Fruit fly (Drosophila melanogaster): ENCODE results near the gene CG1494.

The CG1494 gene

DNA sequence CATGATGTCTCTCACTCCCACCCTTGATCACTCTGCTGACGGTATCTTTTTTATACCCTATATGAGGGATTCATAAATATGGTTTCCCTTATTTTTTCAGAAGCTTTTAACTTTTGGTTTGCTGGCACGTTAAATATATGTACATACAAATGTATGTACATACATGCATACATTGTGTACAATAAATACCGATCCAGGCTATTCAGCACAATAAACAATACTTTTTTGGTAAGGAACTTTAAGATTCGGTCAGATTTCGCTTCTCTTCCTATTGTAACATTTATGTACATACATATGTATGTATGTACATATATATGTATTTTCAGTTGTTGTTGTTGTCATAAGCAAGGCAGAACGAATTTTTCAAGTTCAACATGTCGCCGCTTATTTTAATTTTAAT lies 3.1 kb upstream of the CG1494 start:
- TF ChIP-seq CG11617 (GFP tag; optimal IDR thresholded peaks at IDR 0.05) (no peak), Clk (GFP tag; optimal IDR thresholded peaks at IDR 0.05) (no peak), CG33017 (tag; optimal IDR thresholded peaks at IDR 0.05) (no peak)

DNA sequence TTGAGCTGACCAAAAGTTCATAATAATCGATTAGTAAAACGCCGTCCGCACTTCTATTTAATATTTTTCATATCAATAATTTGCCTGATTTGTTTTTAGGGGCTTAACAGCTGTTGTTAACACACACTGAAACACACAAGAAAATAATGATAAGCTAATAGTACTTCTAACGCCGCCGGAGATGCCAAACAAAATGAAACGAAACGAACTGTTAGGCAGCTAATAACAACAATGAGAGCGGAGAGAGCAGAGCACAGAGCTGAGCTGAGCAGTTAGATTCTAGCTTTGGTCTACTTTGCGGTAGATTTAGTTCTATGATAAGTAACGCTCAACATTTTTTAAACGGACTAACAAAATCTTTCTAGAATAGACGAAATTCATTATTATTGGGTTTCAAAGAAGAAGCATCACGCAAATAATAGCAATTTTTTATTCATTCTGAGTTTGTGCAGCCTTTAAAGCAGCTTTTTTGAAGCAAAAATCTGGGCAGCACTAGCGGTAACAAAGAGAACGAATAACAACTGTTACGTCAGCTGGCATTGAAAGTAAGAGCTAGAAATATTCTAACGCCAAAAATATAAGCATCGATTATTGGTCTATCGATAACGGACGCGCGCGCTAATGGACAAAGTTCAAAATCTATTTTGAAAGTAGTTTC lies 21.5 kb downstream of the CG1494 start, which contains the start of gene Abca3:
TSS of gene Abca3 (minus strand) at position 181 of the 658 bp plus-strand sequence.
- peak; percentile 59 for TF ChIP-seq Crg-1 (GFP tag; optimal IDR thresholded peaks at IDR 0.05)
- TF ChIP-seq CG11617 (GFP tag; optimal IDR thresholded peaks at IDR 0.05) = peak; percentile 66
- TF ChIP-seq cnc (optimal IDR thresholded peaks at IDR 0.05) = no peak
- TF ChIP-seq cic (GFP tag; optimal IDR thresholded peaks at IDR 0.05) = no peak
- peak; percentile 66 for TF ChIP-seq CG1620 (GFP tag; optimal IDR thresholded peaks at IDR 0.05)
- TF ChIP-seq Mnt (GFP tag; optimal IDR thresholded peaks at IDR 0.05) = peak; percentile 44
- TF ChIP-seq CG7045 (GFP tag; optimal IDR thresholded peaks at IDR 0.05) = peak; percentile 33
- peak; percentile 45 for TF ChIP-seq CG12768 (GFP tag; optimal IDR thresholded peaks at IDR 0.05)
- TF ChIP-seq CG5204 (GFP tag; optimal IDR thresholded peaks at IDR 0.05) = peak; percentile 60
- TF ChIP-seq ovo (GFP tag; optimal IDR thresholded peaks at IDR 0.05) = peak; percentile 51
- TF ChIP-seq CG14711 (tag; optimal IDR thresholded peaks at IDR 0.05) = peak; percentile 70
- peak; percentile 63 for TF ChIP-seq toe (GFP tag; optimal IDR thresholded peaks at IDR 0.05)
- TF ChIP-seq tj (GFP tag; optimal IDR thresholded peaks at IDR 0.05) = peak; percentile 33
- TF ChIP-seq CG7101 (tag; optimal IDR thresholded peaks at IDR 0.05) = peak; percentile 79
- peak; percentile 63 for TF ChIP-seq pad (GFP tag; optimal IDR thresholded peaks at IDR 0.05)
- peak; percentile 59 for TF ChIP-seq bab1 (GFP tag; optimal IDR thresholded peaks at IDR 0.05)
- peak; percentile 78 for TF ChIP-seq kay (GFP tag; ENCODE audit: borderline replicate concordance)
- peak; percentile 54 for TF ChIP-seq CG33017 (tag; optimal IDR thresholded peaks at IDR 0.05)
- no peak for TF ChIP-seq Clk (GFP tag; optimal IDR thresholded peaks at IDR 0.05)
- peak; percentile 70 for TF ChIP-seq Hr96 (GFP tag; optimal IDR thresholded peaks at IDR 0.05)

DNA sequence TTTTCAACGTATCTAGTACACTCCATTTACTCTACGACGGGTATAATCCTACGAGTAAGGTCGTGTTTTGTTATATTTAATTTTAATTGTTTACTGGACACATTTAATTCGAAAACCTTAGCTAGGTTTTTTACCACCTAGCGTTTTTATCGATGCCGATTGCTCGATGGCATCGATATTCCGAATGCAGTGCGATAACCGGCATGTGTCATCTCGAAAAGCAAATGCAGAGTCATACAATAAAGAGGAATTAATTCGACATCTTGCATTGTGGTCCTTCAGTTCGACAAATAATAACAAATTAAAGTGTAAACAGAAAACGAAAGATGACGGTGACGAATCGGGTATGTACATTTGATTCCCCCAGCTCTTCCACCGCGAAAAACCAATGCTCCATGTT lies 30.8 kb downstream of the CG1494 start, which contains the start of gene Rpt6:
TSS of gene Rpt6 (plus strand) at position 201 of the 400 bp plus-strand sequence.
- TF ChIP-seq pad (GFP tag; optimal IDR thresholded peaks at IDR 0.05) (no peak), CG7045 (GFP tag; optimal IDR thresholded peaks at IDR 0.05) (no peak), tj (GFP tag; optimal IDR thresholded peaks at IDR 0.05) (peak; percentile 53), Hr96 (GFP tag; optimal IDR thresholded peaks at IDR 0.05) (no peak), CG12768 (GFP tag; optimal IDR thresholded peaks at IDR 0.05) (no peak), Mnt (GFP tag; optimal IDR thresholded peaks at IDR 0.05) (peak; percentile 22), bab1 (GFP tag; optimal IDR thresholded peaks at IDR 0.05) (peak; percentile 42), cnc (optimal IDR thresholded peaks at IDR 0.05) (peak; percentile 50 to 83), CG33017 (tag; optimal IDR thresholded peaks at IDR 0.05) (no peak), Clk (GFP tag; optimal IDR thresholded peaks at IDR 0.05) (no peak), CG1620 (GFP tag; optimal IDR thresholded peaks at IDR 0.05) (peak; percentile 6), CG11617 (GFP tag; optimal IDR thresholded peaks at IDR 0.05) (no peak), ovo (GFP tag; optimal IDR thresholded peaks at IDR 0.05) (no peak), CG14711 (tag; optimal IDR thresholded peaks at IDR 0.05) (no peak), kay (GFP tag; ENCODE audit: borderline replicate concordance) (no peak)

DNA sequence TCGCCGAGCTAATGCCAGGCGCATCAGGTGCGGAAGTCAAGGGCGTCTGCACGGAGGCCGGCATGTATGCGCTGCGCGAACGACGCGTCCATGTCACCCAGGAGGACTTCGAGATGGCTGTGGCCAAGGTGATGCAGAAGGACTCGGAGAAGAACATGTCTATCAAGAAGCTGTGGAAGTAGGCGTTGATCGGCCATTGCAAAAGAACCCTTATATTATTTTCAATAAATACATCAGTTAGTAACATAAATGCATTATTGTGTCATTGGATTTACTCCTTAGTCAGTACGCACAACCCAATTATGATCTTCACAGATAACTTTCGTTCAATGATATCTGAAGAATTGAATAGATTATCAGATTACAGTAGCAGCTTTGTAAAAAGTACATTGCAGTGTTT lies 32.3 kb downstream of the CG1494 start, which contains the start of gene CG1801:
TSS of gene CG1801 (minus strand) at position 101 of the 400 bp plus-strand sequence.
- TF ChIP-seq CG7101 (tag; optimal IDR thresholded peaks at IDR 0.05) = no peak
- TF ChIP-seq CG1620 (GFP tag; optimal IDR thresholded peaks at IDR 0.05) = no peak
- no peak for TF ChIP-seq Hr96 (GFP tag; optimal IDR thresholded peaks at IDR 0.05)
- no peak for TF ChIP-seq pad (GFP tag; optimal IDR thresholded peaks at IDR 0.05)
- no peak for TF ChIP-seq Clk (GFP tag; optimal IDR thresholded peaks at IDR 0.05)
- TF ChIP-seq cnc (optimal IDR thresholded peaks at IDR 0.05) = no peak
- TF ChIP-seq Mnt (GFP tag; optimal IDR thresholded peaks at IDR 0.05) = no peak
- TF ChIP-seq toe (GFP tag; optimal IDR thresholded peaks at IDR 0.05) = no peak
- TF ChIP-seq tj (GFP tag; optimal IDR thresholded peaks at IDR 0.05) = no peak
- no peak for TF ChIP-seq CG7045 (GFP tag; optimal IDR thresholded peaks at IDR 0.05)
- TF ChIP-seq Crg-1 (GFP tag; optimal IDR thresholded peaks at IDR 0.05) = no peak
- no peak for TF ChIP-seq CG12768 (GFP tag; optimal IDR thresholded peaks at IDR 0.05)
- no peak for TF ChIP-seq CG5204 (GFP tag; optimal IDR thresholded peaks at IDR 0.05)
- no peak for TF ChIP-seq ovo (GFP tag; optimal IDR thresholded peaks at IDR 0.05)
- no peak for TF ChIP-seq cic (GFP tag; optimal IDR thresholded peaks at IDR 0.05)
- TF ChIP-seq CG14711 (tag; optimal IDR thresholded peaks at IDR 0.05) = no peak

DNA sequence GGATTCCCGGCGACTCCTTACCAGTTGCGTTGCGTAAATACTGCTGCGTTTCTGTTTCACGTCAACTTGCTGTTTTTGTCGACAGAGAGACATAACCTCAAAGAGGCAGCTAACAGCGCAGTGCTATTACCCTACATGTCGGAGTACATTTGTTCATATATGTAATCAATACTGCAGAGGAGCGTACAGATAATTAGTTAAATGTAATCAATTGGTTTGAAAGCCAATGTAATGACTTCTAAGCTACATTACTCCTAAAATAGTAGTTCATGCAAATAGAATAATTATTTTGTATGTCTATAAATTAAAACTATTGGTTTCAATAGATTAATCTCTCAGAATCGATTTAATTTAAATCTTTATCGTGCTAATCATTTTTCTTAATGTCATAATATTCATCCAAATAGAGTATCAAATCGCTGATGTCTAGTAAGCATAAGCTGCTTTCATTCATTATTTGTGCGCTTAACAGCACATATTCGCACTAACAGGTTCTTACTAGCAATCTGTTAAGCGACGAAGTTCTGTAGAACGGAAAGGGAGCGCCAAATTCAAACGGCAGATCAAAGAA lies 34.2 kb downstream of the CG1494 start, which contains the start of the genes SLIRP1 and anox:
TSS of gene SLIRP1 (minus strand) at position 95 of the 571 bp plus-strand sequence.
TSS of gene anox (minus strand) at position 95 of the 571 bp plus-strand sequence.
- TF ChIP-seq CG33017 (tag; optimal IDR thresholded peaks at IDR 0.05) (peak; percentile 67), CG7101 (tag; optimal IDR thresholded peaks at IDR 0.05) (peak; percentile 89), tj (GFP tag; optimal IDR thresholded peaks at IDR 0.05) (peak; percentile 85), toe (GFP tag; optimal IDR thresholded peaks at IDR 0.05) (peak; percentile 67), CG1620 (GFP tag; optimal IDR thresholded peaks at IDR 0.05) (peak; percentile 83), CG5204 (GFP tag; optimal IDR thresholded peaks at IDR 0.05) (peak; percentile 77), Hr96 (GFP tag; optimal IDR thresholded peaks at IDR 0.05) (no peak), Mnt (GFP tag; optimal IDR thresholded peaks at IDR 0.05) (peak; percentile 56), kay (GFP tag; ENCODE audit: borderline replicate concordance) (no peak), CG12768 (GFP tag; optimal IDR thresholded peaks at IDR 0.05) (peak; percentile 76), Clk (GFP tag; optimal IDR thresholded peaks at IDR 0.05) (peak; percentile 16), CG14711 (tag; optimal IDR thresholded peaks at IDR 0.05) (peak; percentile 82), bab1 (GFP tag; optimal IDR thresholded peaks at IDR 0.05) (peak; percentile 81), CG11617 (GFP tag; optimal IDR thresholded peaks at IDR 0.05) (peak; percentile 80), CG7045 (GFP tag; optimal IDR thresholded peaks at IDR 0.05) (peak; percentile 65), pad (GFP tag; optimal IDR thresholded peaks at IDR 0.05) (peak; percentile 75), ovo (GFP tag; optimal IDR thresholded peaks at IDR 0.05) (peak; percentile 55), Crg-1 (GFP tag; optimal IDR thresholded peaks at IDR 0.05) (peak; percentile 84), cnc (optimal IDR thresholded peaks at IDR 0.05) (no peak), cic (GFP tag; optimal IDR thresholded peaks at IDR 0.05) (peak; percentile 76)
